Worm (Caenorhabditis elegans) whole organism, late embryonic: ENCODE results near the gene snf-9.

ENCODE experiments used
- K02D7.2 ChIP-seq: sonication (generic microtip); optimal IDR thresholded peaks from 2 replicates; lab custom pipeline; 2017; ENCODE audit warnings: mild to moderate bottlenecking, missing genetic modification characterization, missing compliant biosample characterization
- K09A11.1 ChIP-seq: sonication (generic microtip); optimal IDR thresholded peaks from 2 replicates; lab custom pipeline; 2017; ENCODE audit warnings: antibody characterized with exemption, mild to moderate bottlenecking, missing genetic modification characterization, missing compliant biosample characterization; ENCODE audit not compliant: insufficient read depth
- ahr-1 ChIP-seq: sonication (generic microtip); optimal IDR thresholded peaks from 2 replicates; lab custom pipeline; 2016; ENCODE audit warnings: missing genetic modification characterization, missing compliant biosample characterization
- ceh-14 ChIP-seq: sonication (generic microtip); optimal IDR thresholded peaks from 2 replicates; lab custom pipeline; 2016; ENCODE audit warnings: missing genotype, missing genetic modification characterization, missing compliant biosample characterization
- ceh-19 ChIP-seq: fragments of 200-800 bp; sonication (Bioruptor generic); optimal IDR thresholded peaks from 2 replicates; lab custom pipeline; 2018; ENCODE audit warnings: mild to moderate bottlenecking, missing genetic modification characterization, missing compliant biosample characterization
- ceh-22 ChIP-seq: sonication (generic microtip); optimal IDR thresholded peaks from 2 replicates; lab custom pipeline; 2017; ENCODE audit warnings: missing biosample characterization, missing genetic modification characterization
- ceh-30 ChIP-seq: fragments of 150-350 bp; optimal IDR thresholded peaks from 2 replicates; lab custom pipeline; 2014; ENCODE audit warnings: missing biosample characterization, missing genetic modification characterization
- ceh-31 ChIP-seq: sonication (generic microtip); optimal IDR thresholded peaks from 2 replicates; lab custom pipeline; 2016; ENCODE audit warnings: missing genetic modification characterization, missing compliant biosample characterization
- ceh-34 ChIP-seq: sonication (generic microtip); optimal IDR thresholded peaks from 2 replicates; lab custom pipeline; 2016; ENCODE audit warnings: mild to moderate bottlenecking, missing genetic modification characterization, missing compliant biosample characterization
- ceh-45 ChIP-seq: fragments of 200-800 bp; sonication (Bioruptor generic); IDR thresholded peaks from 2 replicates; pipeline ENCODE4 v1.3.6; 2022; ENCODE audit warnings: missing genetic modification reagents, missing genetic modification characterization, missing compliant biosample characterization
- ceh-48 ChIP-seq: sonication (generic microtip); optimal IDR thresholded peaks from 2 replicates; lab custom pipeline; 2016; ENCODE audit warnings: missing genetic modification characterization, inconsistent platforms, missing compliant biosample characterization
- ceh-6 ChIP-seq: fragments of 200-800 bp; sonication (Bioruptor generic); optimal IDR thresholded peaks from 2 replicates; lab custom pipeline; 2018; ENCODE audit warnings: mild to moderate bottlenecking, missing genetic modification characterization, missing compliant biosample characterization
- che-1 ChIP-seq: sonication (generic microtip); optimal IDR thresholded peaks from 2 replicates; lab custom pipeline; 2016; ENCODE audit warnings: mild to moderate bottlenecking, missing genetic modification characterization, missing compliant biosample characterization
- dmd-4 ChIP-seq: sonication (generic microtip); optimal IDR thresholded peaks from 2 replicates; lab custom pipeline; 2016; ENCODE audit warnings: borderline replicate concordance, missing genetic modification characterization, missing compliant biosample characterization
- elt-4 ChIP-seq: sonication (generic microtip); optimal IDR thresholded peaks from 2 replicates; lab custom pipeline; 2016; ENCODE audit warnings: missing genetic modification characterization, missing compliant biosample characterization
- ets-4 ChIP-seq: sonication (generic microtip); optimal IDR thresholded peaks from 2 replicates; lab custom pipeline; 2016; ENCODE audit warnings: missing genetic modification characterization, missing compliant biosample characterization
- eyg-1 ChIP-seq: sonication (generic microtip); optimal IDR thresholded peaks from 2 replicates; lab custom pipeline; 2016; ENCODE audit warnings: missing genotype, missing genetic modification characterization, missing compliant biosample characterization
- fkh-10 ChIP-seq: fragments of 150-350 bp; optimal IDR thresholded peaks from 2 replicates; lab custom pipeline; 2014; ENCODE audit warnings: missing biosample characterization, missing genetic modification reagents, missing genetic modification characterization
- gmeb-2 ChIP-seq: sonication (generic microtip); optimal IDR thresholded peaks from 2 replicates; lab custom pipeline; 2016; ENCODE audit warnings: missing genetic modification characterization, inconsistent platforms, missing compliant biosample characterization
- hlh-13 ChIP-seq: fragments of 200-800 bp; sonication (Bioruptor generic); optimal IDR thresholded peaks from 2 replicates; lab custom pipeline; 2018; ENCODE audit warnings: mild to moderate bottlenecking, missing genetic modification characterization, missing compliant biosample characterization
- hlh-30 ChIP-seq: sonication (generic microtip); optimal IDR thresholded peaks from 2 replicates; lab custom pipeline; 2017; ENCODE audit warnings: antibody characterized with exemption, missing genetic modification characterization, missing compliant biosample characterization; ENCODE audit not compliant: insufficient read depth
- lim-6 ChIP-seq: sonication (generic microtip); optimal IDR thresholded peaks from 2 replicates; lab custom pipeline; 2016; ENCODE audit warnings: missing genetic modification characterization, missing compliant biosample characterization
- lin-11 ChIP-seq: fragments of 200-800 bp; sonication (Bioruptor generic); optimal IDR thresholded peaks from 2 replicates; lab custom pipeline; 2018; ENCODE audit warnings: mild to moderate bottlenecking, missing genetic modification characterization, missing compliant biosample characterization
- mec-3 ChIP-seq: sonication (generic microtip); optimal IDR thresholded peaks from 2 replicates; lab custom pipeline; 2016; ENCODE audit warnings: borderline replicate concordance, missing genetic modification characterization, missing compliant biosample characterization
- nfya-1 ChIP-seq: sonication (generic microtip); optimal IDR thresholded peaks from 2 replicates; lab custom pipeline; 2017; ENCODE audit warnings: missing genetic modification characterization, mild to moderate bottlenecking, missing compliant biosample characterization, antibody characterized with exemption, moderate library complexity
- pha-4 ChIP-seq: fragments of 150-350 bp; optimal IDR thresholded peaks from 2 replicates; lab custom pipeline; 2018; ENCODE audit warnings: missing biosample characterization, missing genetic modification reagents, missing genetic modification characterization
- sdc-2 ChIP-seq: sonication (generic microtip); optimal IDR thresholded peaks from 2 replicates; lab custom pipeline; 2016; ENCODE audit warnings: missing genotype, missing genetic modification characterization, missing compliant biosample characterization
- sox-4 ChIP-seq: sonication (generic microtip); optimal IDR thresholded peaks from 2 replicates; lab custom pipeline; 2017; ENCODE audit warnings: mild to moderate bottlenecking, missing genetic modification characterization, inconsistent platforms, missing compliant biosample characterization
- syd-9 ChIP-seq: sonication (generic microtip); optimal IDR thresholded peaks from 2 replicates; lab custom pipeline; 2016; ENCODE audit warnings: mild to moderate bottlenecking, missing genetic modification characterization, moderate library complexity, missing compliant biosample characterization
- tbx-2 ChIP-seq: sonication (generic microtip); optimal IDR thresholded peaks from 2 replicates; lab custom pipeline; 2016; ENCODE audit warnings: missing genetic modification characterization, missing compliant biosample characterization
- tbx-7 ChIP-seq: sonication (generic microtip); optimal IDR thresholded peaks from 2 replicates; lab custom pipeline; 2016; ENCODE audit warnings: missing genotype, missing genetic modification characterization, missing compliant biosample characterization
- unc-42 ChIP-seq: sonication (generic microtip); optimal IDR thresholded peaks from 2 replicates; lab custom pipeline; 2016; ENCODE audit warnings: missing genotype, missing genetic modification characterization, missing compliant biosample characterization
- unc-55 ChIP-seq: sonication (generic microtip); optimal IDR thresholded peaks from 2 replicates; lab custom pipeline; 2017; ENCODE audit warnings: missing biosample characterization, missing genetic modification reagents, missing genetic modification characterization
- unc-86 ChIP-seq: sonication (generic microtip); optimal IDR thresholded peaks from 2 replicates; lab custom pipeline; 2016; ENCODE audit warnings: missing genetic modification characterization, missing compliant biosample characterization

snf-9 gene

ce11 chrIV:17320445-17320844 is 8.5 kb downstream of the snf-9 start, which contains the start of gene C49C3.4:
Gene C49C3.4 (plus strand): TSS chrIV:17320795.
- TF ChIP-seq ceh-22 (tag; lab: Kevin White, UChicago) (no peak), ceh-6 (GFP tag; lab: Kevin White, UChicago) (no peak), ceh-45 (GFP tag; lab: Robert Waterston, UW) (no peak), lin-11 (no peak), lim-6 (tag; lab: Kevin White, UChicago) (no peak), ceh-48 (tag; lab: Kevin White, UChicago) (no peak), ets-4 (tag; lab: Kevin White, UChicago) (no peak), tbx-2 (tag; lab: Kevin White, UChicago) (no peak), sox-4 (tag; lab: Kevin White, UChicago) (no peak)

ce11 chrIV:17328834-17329233 is 16.9 kb downstream of the snf-9 start, which contains the start of gene ceh-88:
Gene ceh-88 (plus strand): TSS chrIV:17329188.
- peak; percentile 88 for TF ChIP-seq ceh-48 (tag; lab: Kevin White, UChicago)
- TF ChIP-seq ceh-19 (GFP tag; lab: Kevin White, UChicago), result no peak
- TF ChIP-seq ceh-31 (tag; lab: Kevin White, UChicago), result peak; percentile 3
- TF ChIP-seq unc-42, result peak; percentile 73

- TF ChIP-seq K09A11.1 (tag; lab: Kevin White, UChicago), result no peak
- TF ChIP-seq unc-42, result peak; percentile 62
Observed at ce11 chrIV:17331100-17331577, 19.2 kb downstream of the snf-9 start, which contains the start of gene C49C3.6. Gene C49C3.6 (plus strand): TSS chrIV:17331527.

ce11 chrIV:17332261-17332660 is 20.3 kb downstream of the snf-9 start, which contains the start of gene C49C3.7:
Gene C49C3.7 (plus strand): TSS chrIV:17332561.
- TF ChIP-seq sdc-2 (tag; lab: Kevin White, UChicago) (no peak), unc-55 (GFP tag; lab: Kevin White, UChicago) (no peak), pha-4 (no peak), unc-86 (tag; lab: Kevin White, UChicago) (no peak), ceh-30 (tag; lab: Kevin White, UChicago) (no peak), dmd-4 (tag; lab: Kevin White, UChicago) (no peak), sox-4 (tag; lab: Kevin White, UChicago) (no peak), ceh-14 (tag; lab: Kevin White, UChicago) (no peak), ceh-34 (tag; lab: Kevin White, UChicago) (no peak)

- TF ChIP-seq ceh-30 (tag; lab: Kevin White, UChicago) (no peak), che-1 (tag; lab: Kevin White, UChicago) (no peak), nfya-1 (tag; lab: Kevin White, UChicago) (peak; percentile 15), mec-3 (no peak), syd-9 (tag; lab: Kevin White, UChicago) (no peak), hlh-30 (tag; lab: Kevin White, UChicago) (peak; percentile 77), hlh-13 (GFP tag; lab: Kevin White, UChicago) (no peak), fkh-10 (GFP tag; lab: Kevin White, UChicago) (no peak), gmeb-2 (tag; lab: Kevin White, UChicago) (no peak), K02D7.2 (tag; lab: Kevin White, UChicago) (no peak), ceh-48 (tag; lab: Kevin White, UChicago) (no peak), ceh-19 (GFP tag; lab: Kevin White, UChicago) (no peak), tbx-7 (tag; lab: Kevin White, UChicago) (no peak), elt-4 (tag; lab: Kevin White, UChicago) (no peak), ceh-31 (tag; lab: Kevin White, UChicago) (peak; percentile 21), eyg-1 (tag; lab: Kevin White, UChicago) (no peak), ceh-34 (tag; lab: Kevin White, UChicago) (no peak), unc-55 (GFP tag; lab: Kevin White, UChicago) (peak; percentile 38), ahr-1 (tag; lab: Kevin White, UChicago) (no peak)
Observed at ce11 chrIV:17333542-17334281, 21.8 kb downstream of the snf-9 start, which contains the start of gene C49C3.15. Gene C49C3.15 (plus strand): TSS chrIV:17334231.
